Fruit fly (Drosophila melanogaster) whole organism, embryonic: ENCODE data around the gene CG43295.

Experiments used
- Adf1 ChIP-seq: fragments of 200-800 bp; sonication (Bioruptor generic); IDR thresholded peaks from 2 replicates; pipeline ENCODE4 v1.3.6; 2022; ENCODE audit warnings: missing biosample characterization, missing genetic modification characterization
- Atf6 ChIP-seq: fragments of 200-800 bp; sonication (Bioruptor generic); IDR thresholded peaks from 2 replicates; pipeline ENCODE4 v1.3.6; 2022; ENCODE audit warnings: missing biosample characterization, missing genetic modification characterization
- BtbVII ChIP-seq: fragments of 200-800 bp; sonication (Bioruptor generic); optimal IDR thresholded peaks from 3 replicates; lab custom pipeline; 2017; ENCODE audit warnings: missing biosample characterization, mild to moderate bottlenecking, missing genetic modification characterization
- CG14050 ChIP-seq: fragments of 200-800 bp; sonication (Bioruptor generic); IDR thresholded peaks from 3 replicates; pipeline ENCODE4 v1.3.6; 2022; ENCODE audit warnings: missing biosample characterization, missing genetic modification characterization
- CG15514 ChIP-seq: fragments of 200-800 bp; sonication (Bioruptor generic); optimal IDR thresholded peaks from 3 replicates; lab custom pipeline; 2017; ENCODE audit warnings: missing biosample characterization, missing genetic modification characterization, mild to moderate bottlenecking, moderate library complexity, missing genetic modification reagents
- CG1647 ChIP-seq: fragments of 200-800 bp; sonication (Bioruptor generic); optimal IDR thresholded peaks from 3 replicates; lab custom pipeline; 2016; ENCODE audit warnings: missing biosample characterization, missing genetic modification characterization
- CG16813 ChIP-seq: fragments of 200-800 bp; sonication (Bioruptor generic); IDR thresholded peaks from 3 replicates; pipeline ENCODE4 v1.3.6; 2022; ENCODE audit warnings: missing biosample characterization, missing genetic modification characterization; ENCODE audit not compliant: partially characterized antibody
- CG17385 ChIP-seq: fragments of 200-800 bp; sonication (Bioruptor generic); optimal IDR thresholded peaks from 3 replicates; lab custom pipeline; 2018; ENCODE audit warnings: missing biosample characterization, mild to moderate bottlenecking, missing genetic modification characterization
- CG17802 ChIP-seq: fragments of 200-800 bp; sonication (Bioruptor generic); optimal IDR thresholded peaks from 2 replicates; lab custom pipeline; 2018; ENCODE audit warnings: missing biosample characterization, mild to moderate bottlenecking, missing genetic modification characterization, moderate library complexity
- CG31224 ChIP-seq: fragments of 200-800 bp; sonication (Bioruptor generic); IDR thresholded peaks from 2 replicates; pipeline ENCODE4 v1.3.6; 2022; ENCODE audit warnings: missing biosample characterization, missing genetic modification characterization
- CG3847 ChIP-seq: fragments of 200-800 bp; sonication (Bioruptor generic); IDR thresholded peaks from 2 replicates; pipeline ENCODE4 v1.3.6; 2022; ENCODE audit warnings: missing biosample characterization, missing genetic modification characterization
- CG3995 ChIP-seq: fragments of 200-800 bp; sonication (Bioruptor generic); optimal IDR thresholded peaks from 3 replicates; lab custom pipeline; 2016; ENCODE audit warnings: missing biosample characterization, missing genetic modification characterization
- CG42726 ChIP-seq: fragments of 200-800 bp; sonication (Bioruptor generic); IDR thresholded peaks from 2 replicates; pipeline ENCODE4 v1.3.6; 2022; ENCODE audit warnings: missing biosample characterization, missing genetic modification characterization; ENCODE audit not compliant: partially characterized antibody
- CG6765 ChIP-seq: fragments of 200-800 bp; sonication (Bioruptor generic); optimal IDR thresholded peaks from 3 replicates; lab custom pipeline; 2017; ENCODE audit warnings: missing biosample characterization, mild to moderate bottlenecking, missing genetic modification characterization
- CHES-1-like ChIP-seq: fragments of 200-800 bp; sonication (Bioruptor generic); optimal IDR thresholded peaks from 2 replicates; lab custom pipeline; 2016; ENCODE audit warnings: missing biosample characterization, missing genetic modification characterization
- Dll ChIP-seq: fragments of 200-800 bp; sonication (Bioruptor generic); IDR thresholded peaks from 4 replicates; pipeline ENCODE4 v1.3.6; 2022; ENCODE audit warnings: missing biosample characterization, missing genetic modification characterization; ENCODE audit not compliant: partially characterized antibody
- Dp ChIP-seq: fragments of 200-800 bp; sonication (Bioruptor generic); optimal IDR thresholded peaks from 2 replicates; lab custom pipeline; 2018; ENCODE audit warnings: missing biosample characterization, mild to moderate bottlenecking, missing genetic modification characterization, moderate library complexity
- Eip74EF ChIP-seq, 2 experiments: fragments of 200-800 bp in 1 of 2; fragments of >200 bp in 1 of 2; sonication (Bioruptor generic) in 1 of 2; optimal IDR thresholded peaks; 2 replicates each; lab custom pipeline; 2017 to 2019; ENCODE audit warnings: missing biosample characterization in 2 of 2, missing genetic modification characterization in 2 of 2, mild to moderate bottlenecking in 1 of 2, moderate library complexity in 1 of 2
- Gsc ChIP-seq: fragments of 200-800 bp; sonication (Bioruptor generic); IDR thresholded peaks from 2 replicates; pipeline ENCODE4 v1.3.6; 2022; ENCODE audit warnings: missing biosample characterization, missing genetic modification characterization
- Hand ChIP-seq: fragments of 200-800 bp; sonication (Bioruptor generic); optimal IDR thresholded peaks from 2 replicates; lab custom pipeline; 2017; ENCODE audit warnings: mild to moderate bottlenecking, missing biosample characterization, missing genetic modification reagents, missing genetic modification characterization
- HmgZ ChIP-seq: fragments of 200-800 bp; sonication (Bioruptor generic); optimal IDR thresholded peaks from 2 replicates; lab custom pipeline; 2018; ENCODE audit warnings: missing biosample characterization, mild to moderate bottlenecking, missing genetic modification characterization
- Hr3 ChIP-seq: fragments of 200-800 bp; sonication (Bioruptor generic); optimal IDR thresholded peaks from 3 replicates; lab custom pipeline; 2016; ENCODE audit warnings: missing biosample characterization, missing genetic modification characterization
- Lhr ChIP-seq: fragments of 200-800 bp; sonication (Bioruptor generic); optimal IDR thresholded peaks from 3 replicates; lab custom pipeline; 2017; ENCODE audit warnings: mild to moderate bottlenecking, missing biosample characterization, missing genetic modification reagents, missing genetic modification characterization
- MBD-R2 ChIP-seq: fragments of 200-800 bp; sonication (Bioruptor generic); IDR thresholded peaks from 2 replicates; pipeline ENCODE4 v1.3.6; 2022; ENCODE audit warnings: missing biosample characterization, missing genetic modification characterization
- Med ChIP-seq: fragments of 200-800 bp; sonication (Bioruptor generic); peaks from one replicate; lab custom pipeline; 2016; ENCODE audit warnings: missing biosample characterization, missing genetic modification characterization, mild to moderate bottlenecking, inconsistent platforms, moderate library complexity
- Mes4 ChIP-seq: fragments of 200-800 bp; sonication (Bioruptor generic); optimal IDR thresholded peaks from 2 replicates; lab custom pipeline; 2016; ENCODE audit warnings: missing biosample characterization, missing genetic modification characterization
- NC2β ChIP-seq: fragments of 200-800 bp; sonication (Bioruptor generic); optimal IDR thresholded peaks from 2 replicates; lab custom pipeline; 2016; ENCODE audit warnings: missing biosample characterization, missing genetic modification characterization
- NFAT ChIP-seq: fragments of 200-800 bp; sonication (Bioruptor generic); IDR thresholded peaks from 2 replicates; pipeline ENCODE4 v1.3.6; 2022; ENCODE audit warnings: missing biosample characterization, missing genetic modification characterization
- Side ChIP-seq: fragments of 200-800 bp; sonication (Bioruptor generic); optimal IDR thresholded peaks from 2 replicates; lab custom pipeline; 2016; ENCODE audit warnings: missing biosample characterization, missing genetic modification characterization
- Sox102F ChIP-seq: fragments of 200-800 bp; sonication (Bioruptor generic); optimal IDR thresholded peaks from 2 replicates; lab custom pipeline; 2018; ENCODE audit warnings: missing biosample characterization, mild to moderate bottlenecking, missing genetic modification characterization, moderate library complexity
- Sry-β ChIP-seq: fragments of 200-800 bp; sonication (Bioruptor generic); optimal IDR thresholded peaks from 2 replicates; lab custom pipeline; 2018; ENCODE audit warnings: missing biosample characterization, mild to moderate bottlenecking, missing genetic modification characterization, moderate library complexity
- bowl ChIP-seq: fragments of 200-800 bp; sonication (Bioruptor generic); IDR thresholded peaks from 2 replicates; pipeline ENCODE4 v1.3.6; 2022; ENCODE audit warnings: missing biosample characterization, missing genetic modification characterization
- crc ChIP-seq: fragments of 200-800 bp; sonication (Bioruptor generic); optimal IDR thresholded peaks from 2 replicates; lab custom pipeline; 2016; ENCODE audit warnings: missing biosample characterization, missing genetic modification characterization
- ems ChIP-seq: fragments of 200-800 bp; sonication (Bioruptor generic); optimal IDR thresholded peaks from 3 replicates; lab custom pipeline; 2016; ENCODE audit warnings: missing biosample characterization, missing genetic modification characterization
- eve ChIP-seq, 2 experiments: fragments of >200 bp; optimal IDR thresholded peaks; 2 replicates each; lab custom pipeline; 2017; ENCODE audit warnings: missing biosample characterization in 2 of 2, missing genetic modification characterization in 2 of 2
- fd3F ChIP-seq: fragments of 200-800 bp; sonication (Bioruptor generic); optimal IDR thresholded peaks from 2 replicates; lab custom pipeline; 2018; ENCODE audit warnings: missing biosample characterization, mild to moderate bottlenecking, missing genetic modification characterization, moderate library complexity
- gsb-n ChIP-seq: fragments of 200-800 bp; sonication (Bioruptor generic); optimal IDR thresholded peaks from 3 replicates; lab custom pipeline; 2018; ENCODE audit warnings: missing biosample characterization, mild to moderate bottlenecking, missing genetic modification characterization
- hb ChIP-seq: fragments of 200-800 bp; sonication (Bioruptor generic); IDR thresholded peaks from 3 replicates; pipeline ENCODE4 v1.3.6; 2022; ENCODE audit warnings: missing biosample characterization, missing genetic modification characterization; ENCODE audit not compliant: partially characterized antibody
- her ChIP-seq: fragments of 200-800 bp; sonication (Bioruptor generic); optimal IDR thresholded peaks from 2 replicates; lab custom pipeline; 2016; ENCODE audit warnings: missing biosample characterization, missing genetic modification characterization
- insv ChIP-seq, 2 experiments: fragments of 200-800 bp; sonication (Bioruptor generic); optimal IDR thresholded peaks; 3 replicates each; lab custom pipeline; 2016 to 2018; ENCODE audit warnings: missing biosample characterization in 2 of 2, missing genetic modification characterization in 2 of 2
- inv ChIP-seq: fragments of 200-800 bp; sonication (Bioruptor generic); IDR thresholded peaks from 2 replicates; pipeline ENCODE4 v1.3.6; 2022; ENCODE audit warnings: missing biosample characterization, missing genetic modification characterization; ENCODE audit not compliant: partially characterized antibody
- kah ChIP-seq: fragments of 200-800 bp; sonication (Bioruptor generic); optimal IDR thresholded peaks from 2 replicates; lab custom pipeline; 2018; ENCODE audit warnings: missing biosample characterization, mild to moderate bottlenecking, missing genetic modification characterization
- pan ChIP-seq, 4 experiments: fragments of >200 bp in 3 of 4; fragments of 200-800 bp in 1 of 4; sonication (Bioruptor generic) in 1 of 4; optimal IDR thresholded peaks in 3 of 4; IDR thresholded peaks in 1 of 4; 2 replicates each; pipeline versions ENCODE4 v1.3.6 to Lab custom; 2017 to 2022; ENCODE audit warnings: missing biosample characterization in 2 of 4, missing genetic modification characterization in 2 of 4, mixed read lengths in 1 of 4
- sob ChIP-seq: fragments of 200-800 bp; sonication (Bioruptor generic); IDR thresholded peaks from 2 replicates; pipeline ENCODE4 v1.3.6; 2022; ENCODE audit warnings: missing biosample characterization, missing genetic modification characterization
- trem ChIP-seq: fragments of 200-800 bp; optimal IDR thresholded peaks from 3 replicates; lab custom pipeline; 2019; ENCODE audit warnings: missing biosample characterization, mild to moderate bottlenecking, missing genetic modification characterization, moderate library complexity
- twi ChIP-seq: fragments of 200-800 bp; optimal IDR thresholded peaks from 2 replicates; lab custom pipeline; 2019; ENCODE audit warnings: missing biosample characterization, mild to moderate bottlenecking, missing genetic modification characterization, moderate library complexity
- vnd ChIP-seq: fragments of 200-800 bp; sonication (Bioruptor generic); IDR thresholded peaks from 3 replicates; pipeline ENCODE4 v1.3.6; 2022; ENCODE audit warnings: missing biosample characterization, missing genetic modification characterization; ENCODE audit not compliant: partially characterized antibody

The CG43295 gene

dm6 chr3L:16090330-16090803, 15.3 kb upstream of the CG43295 start, which contains the start of the genes CG5235 and ClC-c (continued):
- TF ChIP-seq Sox102F (GFP tag; lab: Kevin White, UChicago) (no peak), CHES-1-like (GFP tag; lab: Kevin White, UChicago) (peak; percentile 51), Mes4 (GFP tag; lab: Kevin White, UChicago) (no peak), hb (GFP tag; lab: Robert Waterston, UW) (peak; percentile 78), Adf1 (GFP tag; lab: Robert Waterston, UW) (peak; percentile 97), CG3995 (GFP tag; lab: Kevin White, UChicago) (peak; percentile 76), CG6765 (no peak), trem (tag; lab: Kevin White, UChicago) (peak; percentile 45), CG3847 (GFP tag; lab: Robert Waterston, UW) (0 out of 2 replicates have a peak, but pooled peaks have one; percentile 12), Sry-β (no peak), Atf6 (GFP tag; lab: Robert Waterston, UW) (0 out of 2 replicates have a peak, but pooled peaks have one; percentile 34), Side (no peak), inv (GFP tag; lab: Robert Waterston, UW) (peak; percentile 74), eve (GFP tag; optimal IDR thresholded peaks at IDR 0.05; lab: Kevin White, UChicago) (no peak), her (GFP tag; lab: Kevin White, UChicago) (peak; percentile 16), NC2β (GFP tag; lab: Kevin White, UChicago) (no peak), CG14050 (no peak), ems (GFP tag; lab: Kevin White, UChicago) (no peak), NFAT (GFP tag; lab: Robert Waterston, UW) (no peak), Hr3 (GFP tag; lab: Kevin White, UChicago) (no peak), twi (no peak), insv (GFP tag; optimal IDR thresholded peaks at IDR 0.05; lab: Kevin White, UChicago) (no peak), Hand (GFP tag; lab: Kevin White, UChicago) (no peak), bowl (GFP tag; lab: Robert Waterston, UW) (no peak), CG16813 (GFP tag; lab: Robert Waterston, UW) (peak; percentile 79), HmgZ (tag; lab: Kevin White, UChicago) (peak; percentile 26), Lhr (GFP tag; lab: Kevin White, UChicago) (peak; percentile 14), pan (optimal IDR thresholded peaks at IDR 0.05; lab: Kevin White, UChicago) (no peak), pan (GFP tag; optimal IDR thresholded peaks at IDR 0.05 in 1 of 2, IDR thresholded peaks at IDR 0.05 in 1 of 2) (no peak), kah (no peak), Med (peak; percentile 79)

DNA sequence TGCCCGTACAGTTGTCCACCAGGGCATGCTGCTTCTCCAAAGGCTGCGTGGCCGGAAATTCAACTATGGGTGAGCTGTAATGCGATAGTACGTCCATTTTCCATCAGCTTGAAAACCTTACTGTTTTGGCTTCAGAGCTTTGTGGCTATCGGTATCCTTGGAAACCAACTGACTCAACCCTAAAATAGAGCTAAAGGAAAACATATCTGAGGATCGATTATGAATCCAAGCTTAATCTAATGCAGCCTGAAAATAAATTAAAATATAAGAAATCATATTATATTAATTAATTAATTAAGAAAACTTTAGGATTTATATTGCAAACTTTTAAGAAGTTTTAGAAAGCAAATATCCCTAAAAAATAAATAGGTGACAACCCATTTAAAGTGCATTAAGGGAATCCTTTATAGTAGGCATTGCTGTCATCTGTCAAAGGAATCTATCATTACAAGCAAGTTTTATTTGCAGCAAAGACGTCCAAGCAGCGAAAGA, 8.2 kb upstream of the CG43295 start, which contains the start of the genes CG13074 and ATPsynbetaL:
Gene CG13074 (minus strand): TSS at position 101 of the 492 bp plus-strand sequence.
Gene ATPsynbetaL (plus strand): TSS at position 442 of the 492 bp plus-strand sequence.
- TF ChIP-seq vnd (GFP tag; lab: Robert Waterston, UW), result no peak
- TF ChIP-seq CG1647 (GFP tag; lab: Kevin White, UChicago), result no peak
- TF ChIP-seq Hand (GFP tag; lab: Kevin White, UChicago), result no peak
- TF ChIP-seq BtbVII, result no peak
- TF ChIP-seq crc (GFP tag; lab: Kevin White, UChicago), result no peak

DNA sequence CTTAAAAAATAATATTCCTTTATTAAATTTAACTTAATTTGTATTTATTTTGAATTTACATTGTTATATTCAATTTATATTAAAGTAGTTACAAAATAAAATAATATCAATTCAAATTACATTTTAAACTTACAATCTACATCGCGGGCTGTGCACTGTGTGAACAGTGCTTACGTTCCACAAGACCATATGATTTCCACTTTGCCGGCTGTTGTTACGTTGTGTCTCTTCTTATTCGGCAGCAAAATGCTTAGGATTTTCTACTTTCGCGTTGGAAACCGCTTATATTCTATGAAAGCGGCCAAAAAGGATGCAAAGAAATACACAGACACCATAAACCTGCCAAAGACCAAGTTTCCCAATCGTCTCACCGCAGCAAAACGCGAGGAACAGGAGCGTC, 5.6 kb upstream of the CG43295 start, which contains the start of gene IleRS-m:
Gene IleRS-m (plus strand): TSS at position 222 of the 400 bp plus-strand sequence.
- TF ChIP-seq sob (GFP tag; lab: Robert Waterston, UW) (no peak), CG17802 (tag; lab: Kevin White, UChicago) (peak; percentile 99), fd3F (no peak), Gsc (GFP tag; lab: Robert Waterston, UW) (no peak), CG42726 (GFP tag; lab: Robert Waterston, UW) (no peak), CG15514 (GFP tag; lab: Kevin White, UChicago) (peak; percentile 87), Dll (GFP tag; lab: Robert Waterston, UW) (0 out of 4 replicates have a peak, but pooled peaks have one; percentile 11), Eip74EF (GFP tag; optimal IDR thresholded peaks at IDR 0.05; lab: Kevin White, UChicago) (no peak), MBD-R2 (GFP tag; lab: Robert Waterston, UW) (peak; percentile 76), CG31224 (no peak), gsb-n (tag; lab: Kevin White, UChicago) (no peak), Dp (GFP tag; lab: Kevin White, UChicago) (peak; percentile 90), CG17385 (GFP tag; lab: Kevin White, UChicago) (peak; percentile 96)
